Fruit fly (Drosophila melanogaster): Measurements from ENCODE around the gene Wnt6.

The Wnt6 gene

dm6 chr2L:7376157-7376556 is 42.6 kb downstream of the Wnt6 start:
- TF ChIP-seq psq (GFP tag; optimal IDR thresholded peaks at IDR 0.05) (peak; percentile 59), HLH106 (tag; optimal IDR thresholded peaks at IDR 0.05) (peak; percentile 81), CrebA (GFP tag; optimal IDR thresholded peaks at IDR 0.05; ENCODE audit: borderline replicate concordance) (no peak), sv (GFP tag; optimal IDR thresholded peaks at IDR 0.05) (no peak), Jra (GFP tag; optimal IDR thresholded peaks at IDR 0.05) (peak; percentile 8), jim (GFP tag; optimal IDR thresholded peaks at IDR 0.05) (no peak), dmrt93B (GFP tag; optimal IDR thresholded peaks at IDR 0.05) (peak; percentile 65), CG9705 (GFP tag; optimal IDR thresholded peaks at IDR 0.05) (peak; percentile 29), ey (GFP tag; optimal IDR thresholded peaks at IDR 0.05) (peak; percentile 83), N (GFP tag; optimal IDR thresholded peaks at IDR 0.05) (no peak), woc (GFP tag; optimal IDR thresholded peaks at IDR 0.05) (peak; percentile 41), fru (GFP tag; optimal IDR thresholded peaks at IDR 0.05) (peak; percentile 61), OdsH (GFP tag; optimal IDR thresholded peaks at IDR 0.05) (peak; percentile 83), Sp1 (GFP tag; optimal IDR thresholded peaks at IDR 0.05) (no peak), Hnf4 (GFP tag; optimal IDR thresholded peaks at IDR 0.05) (peak; percentile 77), GATAd (GFP tag; optimal IDR thresholded peaks at IDR 0.05) (peak; percentile 16), Dif (GFP tag; optimal IDR thresholded peaks at IDR 0.05; ENCODE audit: partially characterized antibody) (no peak), br (GFP tag; optimal IDR thresholded peaks at IDR 0.05) (peak; percentile 76), dsf (GFP tag; optimal IDR thresholded peaks at IDR 0.05; ENCODE audit: borderline replicate concordance) (no peak), Mio (GFP tag; optimal IDR thresholded peaks at IDR 0.05) (no peak), CG32264 (GFP tag; optimal IDR thresholded peaks at IDR 0.05) (peak; percentile 6), h (GFP tag; optimal IDR thresholded peaks at IDR 0.05) (peak; percentile 81), foxo (GFP tag; optimal IDR thresholded peaks at IDR 0.05) (peak in 1 of 2 experiments; percentile 81), brk (GFP tag; optimal IDR thresholded peaks at IDR 0.05) (peak; percentile 35), pan (optimal IDR thresholded peaks at IDR 0.05) (no peak)

dm6 chr2L:7377402-7377801 is 43.9 kb downstream of the Wnt6 start, which contains the start of gene ninaC:
TSS of gene ninaC (plus strand) at chr2L:7377702.
- TF ChIP-seq woc (GFP tag; optimal IDR thresholded peaks at IDR 0.05) (no peak), Dif (GFP tag; optimal IDR thresholded peaks at IDR 0.05; ENCODE audit: partially characterized antibody) (no peak), CG32264 (GFP tag; optimal IDR thresholded peaks at IDR 0.05) (no peak), dmrt93B (GFP tag; optimal IDR thresholded peaks at IDR 0.05) (no peak), OdsH (GFP tag; optimal IDR thresholded peaks at IDR 0.05) (no peak), Hr78 (GFP tag; optimal IDR thresholded peaks at IDR 0.05) (no peak), psq (GFP tag; optimal IDR thresholded peaks at IDR 0.05) (no peak), rgr (GFP tag; optimal IDR thresholded peaks at IDR 0.05) (no peak), Dfd (GFP tag; optimal IDR thresholded peaks at IDR 0.05) (no peak), sage (GFP tag; optimal IDR thresholded peaks at IDR 0.05) (no peak), ey (GFP tag; optimal IDR thresholded peaks at IDR 0.05) (no peak), Sp1 (GFP tag; optimal IDR thresholded peaks at IDR 0.05) (no peak), Abd-B (GFP tag; optimal IDR thresholded peaks at IDR 0.05) (no peak), HLH106 (tag; optimal IDR thresholded peaks at IDR 0.05) (no peak)

- TF ChIP-seq br (GFP tag; optimal IDR thresholded peaks at IDR 0.05) (no peak), Hr83 (GFP tag; optimal IDR thresholded peaks at IDR 0.05; ENCODE audit: poor library complexity, severe bottlenecking) (no peak), CG32264 (GFP tag; optimal IDR thresholded peaks at IDR 0.05) (no peak), lola (GFP tag; optimal IDR thresholded peaks at IDR 0.05) (no peak), Dif (GFP tag; optimal IDR thresholded peaks at IDR 0.05; ENCODE audit: partially characterized antibody) (no peak), fru (GFP tag; optimal IDR thresholded peaks at IDR 0.05) (no peak), GATAd (GFP tag; optimal IDR thresholded peaks at IDR 0.05) (no peak), jim (GFP tag; optimal IDR thresholded peaks at IDR 0.05) (no peak), N (GFP tag; optimal IDR thresholded peaks at IDR 0.05) (no peak), dl (GFP tag; optimal IDR thresholded peaks at IDR 0.05; ENCODE audit: insufficient read depth in 1 of 2, partially characterized antibody in 2 of 2) (no peak), OdsH (GFP tag; optimal IDR thresholded peaks at IDR 0.05) (no peak), rgr (GFP tag; optimal IDR thresholded peaks at IDR 0.05) (no peak), usp (GFP tag; optimal IDR thresholded peaks at IDR 0.05) (no peak), Rel (GFP tag; optimal IDR thresholded peaks at IDR 0.05) (no peak), Rel (tag; optimal IDR thresholded peaks at IDR 0.05) (no peak), Jra (GFP tag; optimal IDR thresholded peaks at IDR 0.05) (no peak), tai (GFP tag; optimal IDR thresholded peaks at IDR 0.05) (no peak), sage (GFP tag; optimal IDR thresholded peaks at IDR 0.05) (no peak), woc (GFP tag; optimal IDR thresholded peaks at IDR 0.05) (no peak), brk (GFP tag; optimal IDR thresholded peaks at IDR 0.05) (no peak), Mio (GFP tag; optimal IDR thresholded peaks at IDR 0.05) (no peak)
Measured at dm6 chr2L:7386555-7387420, 53.3 kb downstream of the Wnt6 start.

Measured in whole organism, wandering third instar larva.